Worm (Caenorhabditis elegans) whole organism, midembryonic: Measurements from ENCODE around the gene F29A7.4.

Experiments used
- T22C8.4 ChIP-seq: fragments of 200-800 bp; sonication (Bioruptor generic); IDR thresholded peaks from 2 replicates; pipeline ENCODE4 v1.3.6; 2022; ENCODE audit warnings: missing genetic modification characterization, missing compliant biosample characterization
- cog-1 ChIP-seq: sonication (generic microtip); optimal IDR thresholded peaks from 2 replicates; lab custom pipeline; 2016; ENCODE audit warnings: missing genetic modification characterization, missing compliant biosample characterization
- flt-1 ChIP-seq: fragments of 200-800 bp; sonication (Bioruptor generic); IDR thresholded peaks from 2 replicates; pipeline ENCODE4 v1.3.6; 2022; ENCODE audit warnings: missing genetic modification characterization, missing compliant biosample characterization
- klf-2 ChIP-seq: fragments of 200-800 bp; sonication (Bioruptor generic); conservative IDR thresholded peaks from 2 replicates; pipeline ENCODE4 v1.3.6; 2022; ENCODE audit warnings: missing genetic modification reagents, missing genetic modification characterization, missing compliant biosample characterization
- med-1 ChIP-seq: sonication (generic microtip); optimal IDR thresholded peaks from 2 replicates; lab custom pipeline; 2017; ENCODE audit warnings: missing genetic modification characterization, mild to moderate bottlenecking, missing compliant biosample characterization, antibody characterized with exemption, missing genetic modification reagents; ENCODE audit not compliant: insufficient read depth
- ref-1 ChIP-seq: fragments of 200-800 bp; sonication (Bioruptor generic); conservative IDR thresholded peaks from 2 replicates; pipeline ENCODE4 v1.3.6; 2022; ENCODE audit warnings: missing genetic modification reagents, missing genetic modification characterization, missing compliant biosample characterization
- tab-1 ChIP-seq: fragments of 200-800 bp; sonication (Bioruptor generic); IDR thresholded peaks from 2 replicates; pipeline ENCODE4 v1.3.6; 2022; ENCODE audit warnings: missing genetic modification characterization, missing compliant biosample characterization
- ztf-23 ChIP-seq: fragments of 200-800 bp; sonication (Bioruptor generic); IDR thresholded peaks from 2 replicates; pipeline ENCODE4 v1.3.6; 2022; ENCODE audit warnings: missing genetic modification reagents, missing genetic modification characterization, missing compliant biosample characterization
- ztf-29 ChIP-seq: fragments of 200-800 bp; sonication (Bioruptor generic); IDR thresholded peaks from 2 replicates; pipeline ENCODE4 v1.3.6; 2022; ENCODE audit warnings: missing genetic modification reagents, missing genetic modification characterization, missing compliant biosample characterization

Gene F29A7.4

DNA sequence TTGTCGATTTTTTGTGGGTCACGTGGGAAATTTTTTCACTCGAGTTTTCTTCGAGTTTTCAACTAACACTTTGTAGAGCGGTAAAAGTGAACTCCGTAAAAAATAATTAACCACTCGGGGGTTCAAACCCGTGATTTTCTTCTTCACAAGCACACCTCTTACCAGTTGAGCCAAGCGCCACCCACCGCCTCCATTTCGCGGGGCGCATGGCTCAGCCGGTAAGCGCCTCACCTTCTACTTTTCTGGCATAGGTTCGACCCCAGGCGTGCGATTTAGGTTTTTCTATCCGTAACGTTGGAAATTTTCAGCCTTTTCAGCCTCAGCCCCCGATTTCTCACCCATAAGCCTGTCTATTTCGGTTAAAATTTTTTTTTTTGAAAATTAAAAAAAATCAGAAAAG is 27.8 kb upstream of the F29A7.4 start:
- TF ChIP-seq tab-1 (GFP tag; lab: Robert Waterston, UW) (no peak), flt-1 (GFP tag; lab: Robert Waterston, UW) (no peak), med-1 (GFP tag; lab: Kevin White, UChicago) (no peak), klf-2 (GFP tag; lab: Robert Waterston, UW) (no peak), cog-1 (tag; lab: Kevin White, UChicago) (no peak), ref-1 (GFP tag; lab: Robert Waterston, UW) (no peak), ztf-23 (GFP tag; lab: Robert Waterston, UW) (no peak), ztf-29 (no peak), T22C8.4 (no peak)

DNA sequence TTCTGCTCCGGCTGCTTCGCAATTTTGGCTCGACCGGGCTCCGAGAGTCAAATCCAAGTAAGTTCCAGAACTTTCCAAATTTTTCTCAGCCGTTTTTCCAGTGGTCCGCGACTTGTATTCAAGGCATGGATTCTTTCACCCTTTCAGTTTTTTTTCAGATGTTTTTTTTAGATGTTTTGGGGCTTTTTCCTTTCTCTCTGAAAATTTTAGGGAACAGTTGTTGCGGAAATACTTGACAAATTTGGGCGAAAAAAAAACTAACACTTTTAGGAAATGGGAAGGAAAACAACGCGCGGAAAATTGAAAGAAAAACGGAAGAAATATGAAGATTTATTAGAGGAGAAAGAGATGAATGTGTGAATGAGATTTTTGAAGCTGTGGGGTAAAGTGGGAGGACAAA is 24.2 kb upstream of the F29A7.4 start, which contains the start of the genes T05A8.11 and nep-2:
T05A8.11 (minus strand) TSS at position 101 of the 400 bp plus-strand sequence.
nep-2 (minus strand) TSS at position 192 of the 400 bp plus-strand sequence.
- no peak for TF ChIP-seq klf-2 (GFP tag; lab: Robert Waterston, UW)
- TF ChIP-seq tab-1 (GFP tag; lab: Robert Waterston, UW), result no peak
- TF ChIP-seq ztf-23 (GFP tag; lab: Robert Waterston, UW), result no peak
- TF ChIP-seq flt-1 (GFP tag; lab: Robert Waterston, UW), result no peak
- TF ChIP-seq med-1 (GFP tag; lab: Kevin White, UChicago), result no peak
- TF ChIP-seq ztf-29, result no peak
- no peak for TF ChIP-seq cog-1 (tag; lab: Kevin White, UChicago)
- TF ChIP-seq ref-1 (GFP tag; lab: Robert Waterston, UW), result no peak
- no peak for TF ChIP-seq T22C8.4

DNA sequence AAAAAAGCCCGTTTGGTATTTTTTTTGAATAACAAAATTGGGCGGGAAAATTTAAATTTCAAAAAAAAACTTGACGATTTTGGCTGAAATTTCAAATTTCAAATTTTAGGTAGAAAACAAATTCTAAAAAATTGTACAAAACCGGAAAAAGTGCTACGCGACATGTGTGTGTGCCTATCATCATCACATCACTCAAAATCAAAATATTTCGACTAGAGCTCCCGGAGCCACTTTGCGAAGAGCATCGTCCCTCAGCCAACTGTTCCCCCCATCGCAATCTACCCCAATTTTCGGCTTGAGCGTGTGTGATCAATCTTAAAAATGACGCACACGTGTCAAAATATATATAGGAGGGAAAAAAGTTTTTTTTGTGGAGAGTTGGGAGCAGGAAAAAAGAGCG is 23.0 kb upstream of the F29A7.4 start:
- TF ChIP-seq med-1 (GFP tag; lab: Kevin White, UChicago) (no peak), tab-1 (GFP tag; lab: Robert Waterston, UW) (no peak), ztf-29 (no peak), ztf-23 (GFP tag; lab: Robert Waterston, UW) (no peak), klf-2 (GFP tag; lab: Robert Waterston, UW) (no peak), ref-1 (GFP tag; lab: Robert Waterston, UW) (no peak), flt-1 (GFP tag; lab: Robert Waterston, UW) (no peak), cog-1 (tag; lab: Kevin White, UChicago) (no peak), T22C8.4 (no peak)

DNA sequence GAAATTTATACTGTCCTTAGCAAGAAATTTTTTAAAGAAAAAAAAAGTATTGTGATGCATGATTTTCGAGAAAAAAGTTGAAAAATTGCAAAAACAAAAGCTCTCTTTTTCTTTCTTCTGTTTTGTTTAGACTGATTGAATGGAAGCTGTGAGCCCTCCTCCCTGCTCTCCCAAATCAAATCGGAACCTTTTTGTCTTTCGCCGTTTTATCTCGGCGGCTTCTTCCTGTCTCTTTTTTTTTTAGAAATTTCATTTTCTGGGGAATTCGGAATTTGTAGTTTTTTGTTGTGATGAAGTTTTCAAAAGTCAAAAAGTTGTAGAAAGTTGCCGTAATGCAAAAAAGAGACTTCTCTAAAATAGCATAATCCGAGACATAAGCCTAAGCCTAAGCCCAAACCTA is 19.2 kb upstream of the F29A7.4 start:
- no peak for TF ChIP-seq med-1 (GFP tag; lab: Kevin White, UChicago)

DNA sequence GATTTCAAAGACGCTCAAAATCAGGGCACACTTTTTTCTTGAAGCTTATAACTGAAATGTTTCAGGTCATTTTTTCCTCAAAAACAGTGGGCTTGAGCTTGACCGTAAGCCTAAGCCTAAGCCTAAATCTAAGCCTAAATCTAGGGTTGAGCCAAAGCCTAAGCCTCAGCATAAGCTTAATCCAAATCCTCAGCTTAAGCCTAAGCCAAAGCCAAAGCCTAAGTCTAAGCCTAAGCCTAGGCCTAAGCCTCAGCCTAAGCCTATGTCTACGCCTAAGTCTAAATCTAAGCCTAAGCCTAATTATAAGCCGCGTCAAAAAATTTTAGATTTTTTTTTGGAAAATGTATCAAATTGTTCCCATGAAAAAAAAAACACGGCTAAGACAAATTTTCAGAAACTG is 15.5 kb upstream of the F29A7.4 start:
- no peak for TF ChIP-seq flt-1 (GFP tag; lab: Robert Waterston, UW)

DNA sequence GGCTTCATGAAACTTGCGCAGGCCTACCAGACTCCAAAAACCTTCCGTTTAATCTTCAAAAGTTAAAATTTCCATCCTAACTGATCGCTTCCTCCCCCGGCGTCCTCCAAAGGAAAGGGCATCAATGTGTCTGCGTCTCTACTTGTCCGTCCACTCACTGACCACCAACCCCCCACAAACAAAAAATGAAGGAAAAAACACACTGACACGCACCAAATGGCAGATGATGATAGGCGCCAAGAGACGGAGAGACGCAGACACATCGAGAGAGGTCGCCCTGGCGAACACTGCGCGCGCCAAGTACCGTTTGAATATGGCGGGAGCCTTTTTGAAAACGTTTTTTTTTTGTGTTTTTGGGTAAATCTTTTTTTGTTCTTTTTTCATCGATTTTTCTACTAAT is 15.1 kb upstream of the F29A7.4 start:
- TF ChIP-seq klf-2 (GFP tag; lab: Robert Waterston, UW) (no peak), T22C8.4 (no peak), flt-1 (GFP tag; lab: Robert Waterston, UW) (no peak), cog-1 (tag; lab: Kevin White, UChicago) (no peak), ztf-23 (GFP tag; lab: Robert Waterston, UW) (no peak), med-1 (GFP tag; lab: Kevin White, UChicago) (no peak), ztf-29 (no peak), ref-1 (GFP tag; lab: Robert Waterston, UW) (no peak), tab-1 (GFP tag; lab: Robert Waterston, UW) (no peak)

DNA sequence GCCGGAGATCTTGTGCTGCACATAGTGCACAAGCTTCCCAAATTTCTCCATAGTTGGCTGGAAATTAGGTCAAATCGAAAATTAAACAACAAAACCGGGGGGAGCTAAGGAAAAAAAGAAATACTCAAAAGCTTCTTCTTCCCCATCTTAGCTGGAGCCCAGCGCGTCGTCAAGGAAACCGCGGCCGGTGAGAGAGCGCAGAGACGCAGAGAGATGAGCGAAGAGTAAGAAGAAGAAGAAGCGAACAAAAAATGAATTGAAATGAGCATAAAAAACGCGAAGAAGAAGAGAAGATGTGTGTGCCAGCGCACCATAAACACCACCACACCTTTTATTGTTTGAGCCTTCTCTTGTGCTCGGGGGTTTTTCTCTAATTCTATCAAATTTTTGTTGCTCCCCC is 14.6 kb upstream of the F29A7.4 start, which contains the start of gene wdr-31:
wdr-31 (minus strand) TSS at position 101 of the 400 bp plus-strand sequence.
- no peak for TF ChIP-seq cog-1 (tag; lab: Kevin White, UChicago)
- TF ChIP-seq flt-1 (GFP tag; lab: Robert Waterston, UW), result no peak
- TF ChIP-seq klf-2 (GFP tag; lab: Robert Waterston, UW), result no peak
- no peak for TF ChIP-seq ztf-29
- no peak for TF ChIP-seq T22C8.4
- no peak for TF ChIP-seq ref-1 (GFP tag; lab: Robert Waterston, UW)
- TF ChIP-seq med-1 (GFP tag; lab: Kevin White, UChicago), result no peak
- no peak for TF ChIP-seq ztf-23 (GFP tag; lab: Robert Waterston, UW)
- TF ChIP-seq tab-1 (GFP tag; lab: Robert Waterston, UW), result no peak

DNA sequence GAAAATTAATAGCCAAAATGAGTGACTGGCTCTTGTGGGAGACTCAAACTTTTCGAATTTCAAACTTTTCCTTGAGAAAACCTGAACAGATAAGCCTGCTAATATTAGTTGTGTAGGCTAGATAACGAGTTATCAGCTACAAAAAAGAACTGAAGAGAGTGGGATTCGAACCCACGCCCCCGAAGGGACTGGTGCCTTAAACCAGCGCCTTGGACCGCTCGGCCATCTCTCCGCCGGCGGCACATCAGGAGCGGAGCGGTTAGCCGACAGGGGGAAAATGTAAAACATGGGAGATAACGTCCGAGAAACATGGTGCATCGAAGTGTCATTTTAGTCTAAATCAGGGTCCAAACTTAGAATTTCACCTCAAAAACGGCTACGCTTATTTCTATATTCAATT is 14.2 kb upstream of the F29A7.4 start:
- TF ChIP-seq ref-1 (GFP tag; lab: Robert Waterston, UW), result no peak

DNA sequence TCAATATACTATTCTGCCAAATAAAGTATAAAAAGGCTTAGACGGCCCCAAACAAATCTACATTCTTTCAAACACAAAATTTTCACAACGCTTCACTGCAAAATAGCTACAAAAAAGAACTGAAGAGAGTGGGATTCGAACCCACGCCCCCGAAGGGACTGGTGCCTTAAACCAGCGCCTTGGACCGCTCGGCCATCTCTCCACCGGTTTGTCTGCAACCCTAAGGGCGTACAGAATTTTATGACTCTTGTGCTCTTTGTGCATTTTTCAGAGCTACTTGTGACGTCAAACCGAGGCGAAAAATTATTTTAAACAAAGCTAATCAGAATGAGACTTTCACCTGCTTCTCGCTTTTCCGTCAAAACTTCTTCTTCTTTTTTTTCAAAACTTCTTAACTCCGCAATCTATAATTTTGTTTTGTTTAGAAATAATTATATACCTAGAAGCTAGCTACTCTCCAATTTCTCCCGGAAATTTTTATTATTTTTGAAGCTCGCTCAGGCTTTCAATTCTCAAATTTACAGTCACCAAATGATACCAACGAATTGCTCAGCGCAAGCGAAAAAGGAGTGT is 13.6 kb upstream of the F29A7.4 start, which contains the start of gene T05A8.8:
T05A8.8 (plus strand) TSS at position 523 of the 573 bp plus-strand sequence.
- no peak for TF ChIP-seq ztf-23 (GFP tag; lab: Robert Waterston, UW)
- no peak for TF ChIP-seq ztf-29
- TF ChIP-seq flt-1 (GFP tag; lab: Robert Waterston, UW), result no peak
- no peak for TF ChIP-seq klf-2 (GFP tag; lab: Robert Waterston, UW)
- no peak for TF ChIP-seq ref-1 (GFP tag; lab: Robert Waterston, UW)

DNA sequence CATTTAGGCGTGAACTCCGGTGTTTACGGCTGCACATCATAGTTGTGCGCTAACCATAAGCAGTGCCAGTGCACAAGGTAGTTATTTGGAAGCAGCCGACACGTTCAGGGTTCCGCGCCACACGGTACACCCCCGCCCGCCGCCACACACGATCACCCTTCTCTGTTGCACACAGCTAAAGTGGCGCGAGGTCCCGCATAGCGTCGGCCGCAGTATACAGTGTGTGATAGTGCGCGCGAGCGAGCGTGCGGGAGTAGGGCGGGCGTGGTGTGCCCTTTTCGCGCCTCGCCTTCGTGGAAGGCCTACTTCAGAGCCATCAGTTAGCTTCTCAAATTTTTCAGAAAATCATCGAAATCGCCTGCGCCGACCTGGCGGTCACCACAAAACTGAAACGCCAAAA is 12.9 kb upstream of the F29A7.4 start:
- TF ChIP-seq med-1 (GFP tag; lab: Kevin White, UChicago), result no peak
- 0 out of 2 replicates have a peak, but pooled peaks have one; percentile 16 for TF ChIP-seq tab-1 (GFP tag; lab: Robert Waterston, UW)
- no peak for TF ChIP-seq ztf-29
- no peak for TF ChIP-seq flt-1 (GFP tag; lab: Robert Waterston, UW)
- TF ChIP-seq klf-2 (GFP tag; lab: Robert Waterston, UW), result no peak
- TF ChIP-seq ref-1 (GFP tag; lab: Robert Waterston, UW), result no peak
- no peak for TF ChIP-seq cog-1 (tag; lab: Kevin White, UChicago)
